Worm (Caenorhabditis elegans): ENCODE results near the gene fbxb-43.

Gene fbxb-43

DNA sequence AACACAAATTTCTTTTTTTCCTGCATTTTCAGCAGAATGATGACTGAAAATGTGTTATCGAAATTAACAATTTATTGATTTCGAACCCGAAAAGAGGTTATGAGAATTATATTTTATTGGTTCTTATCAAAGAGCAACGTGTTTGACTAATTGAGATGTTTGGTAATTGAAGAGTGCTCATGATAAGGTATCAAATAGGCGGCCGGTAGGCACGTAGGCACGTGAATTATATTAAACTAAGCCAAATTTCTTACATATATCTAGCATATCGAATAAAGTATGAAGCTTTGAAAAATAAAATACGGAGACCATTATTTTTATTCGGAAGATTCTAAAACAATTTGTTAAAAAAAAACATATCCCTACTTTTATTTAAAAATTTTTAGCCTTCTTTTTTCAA, 18.7 kb upstream of the fbxb-43 start, which contains the start of gene math-45:
TSS of gene math-45 (minus strand) at position 101 of the 400 bp plus-strand sequence.
- TF ChIP-seq tbx-37 (GFP tag; conservative IDR thresholded peaks at IDR 0.05) (no peak), scrt-1 (GFP tag; IDR thresholded peaks at IDR 0.05) (no peak), ets-7 (tag; optimal IDR thresholded peaks at IDR 0.05) (no peak), ceh-36 (tag; optimal IDR thresholded peaks at IDR 0.05) (no peak), B0310.2 (tag; optimal IDR thresholded peaks at IDR 0.05) (no peak), flt-1 (GFP tag; IDR thresholded peaks at IDR 0.05) (no peak), tra-4 (tag; optimal IDR thresholded peaks at IDR 0.05) (no peak), sea-1 (GFP tag; conservative IDR thresholded peaks at IDR 0.05) (no peak)

DNA sequence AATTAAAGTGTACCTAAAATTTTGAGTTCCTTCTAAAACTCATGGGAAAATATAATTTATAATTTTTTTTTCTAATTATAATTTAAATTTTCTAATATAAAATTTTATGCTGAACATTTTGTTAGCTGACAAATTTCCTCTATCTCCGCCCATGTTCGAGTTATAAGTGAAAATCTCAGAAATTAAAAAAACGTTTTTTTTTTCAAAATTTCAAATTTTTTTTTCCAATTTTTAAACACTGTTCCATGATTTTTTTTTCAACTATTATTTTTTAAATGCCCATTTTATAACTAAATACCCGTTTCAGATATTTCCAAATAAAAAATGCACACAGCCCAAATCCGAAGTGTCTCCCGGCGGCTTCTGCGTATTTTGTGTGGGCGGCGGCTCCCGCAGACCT, 17.1 kb upstream of the fbxb-43 start, which contains the start of gene Y51H7BR.8:
TSS of gene Y51H7BR.8 (plus strand) at position 301 of the 400 bp plus-strand sequence.
- TF ChIP-seq ets-7 (tag; optimal IDR thresholded peaks at IDR 0.05) (no peak), ceh-13 (GFP tag; optimal IDR thresholded peaks at IDR 0.05) (no peak), hnd-1 (tag; optimal IDR thresholded peaks at IDR 0.05) (no peak)

DNA sequence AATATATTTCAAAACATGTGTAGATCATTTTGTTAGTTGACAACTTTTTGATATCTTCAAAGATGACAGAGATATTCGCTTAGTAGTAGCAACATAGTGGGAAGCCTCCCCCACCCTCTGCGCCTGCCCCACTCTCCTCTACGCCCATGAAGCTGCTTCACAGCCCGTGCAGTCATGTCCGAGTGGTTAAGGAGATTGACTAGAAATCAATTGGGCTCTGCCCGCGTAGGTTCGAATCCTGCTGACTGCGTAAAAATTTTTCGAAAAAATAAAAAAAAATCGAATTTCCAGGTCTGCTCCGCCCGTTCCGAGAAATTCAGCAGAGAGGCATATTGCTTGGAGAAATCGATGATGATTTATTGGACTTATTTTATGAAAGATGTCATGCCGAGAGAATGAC, 16.2 kb upstream of the fbxb-43 start:
- no peak for TF ChIP-seq ama-1 (optimal IDR thresholded peaks at IDR 0.05)
- TF ChIP-seq hnd-1 (tag; optimal IDR thresholded peaks at IDR 0.05), result no peak
- 0 out of 2 replicates have a peak, but pooled peaks have one; percentile 21 for TF ChIP-seq flt-1 (GFP tag; IDR thresholded peaks at IDR 0.05)
- no peak for TF ChIP-seq B0310.2 (tag; optimal IDR thresholded peaks at IDR 0.05)
- TF ChIP-seq tra-4 (tag; optimal IDR thresholded peaks at IDR 0.05), result no peak
- no peak for TF ChIP-seq ets-7 (tag; optimal IDR thresholded peaks at IDR 0.05)
- 0 out of 2 replicates have a peak, but pooled peaks have one; percentile 24 for TF ChIP-seq scrt-1 (GFP tag; IDR thresholded peaks at IDR 0.05)
- TF ChIP-seq pes-1 (GFP tag; IDR thresholded peaks at IDR 0.05), result 0 out of 2 replicates have a peak, but pooled peaks have one; percentile 47
- TF ChIP-seq sea-1 (GFP tag; conservative IDR thresholded peaks at IDR 0.05), result no peak
- no peak for TF ChIP-seq tbx-11 (GFP tag; IDR thresholded peaks at IDR 0.05)
- no peak for TF ChIP-seq aly-1 (tag; optimal IDR thresholded peaks at IDR 0.05)
- no peak for TF ChIP-seq hmbx-1 (tag; optimal IDR thresholded peaks at IDR 0.05)

DNA sequence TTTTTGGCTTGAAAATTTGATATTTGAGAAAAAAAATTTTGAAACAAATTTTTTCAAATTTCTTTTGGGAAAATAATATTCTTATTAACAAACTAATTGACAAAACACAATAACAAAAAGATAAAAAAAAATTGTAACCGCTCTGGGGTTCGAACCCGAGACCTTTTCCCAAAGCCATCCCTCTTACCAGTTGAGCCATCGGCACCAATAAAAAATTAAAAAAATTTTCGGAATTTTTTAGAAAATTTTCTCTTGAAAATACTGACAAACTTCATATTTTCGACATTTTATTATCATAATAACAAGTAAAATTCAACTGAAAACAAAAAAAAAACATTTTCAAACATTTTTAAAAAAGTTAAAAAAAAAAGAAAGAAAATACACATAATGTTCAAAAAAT, 14.1 kb upstream of the fbxb-43 start:
- TF ChIP-seq B0310.2 (tag; optimal IDR thresholded peaks at IDR 0.05), result no peak
- no peak for TF ChIP-seq ama-1 (optimal IDR thresholded peaks at IDR 0.05)
- TF ChIP-seq tra-4 (tag; optimal IDR thresholded peaks at IDR 0.05), result no peak
- TF ChIP-seq scrt-1 (GFP tag; IDR thresholded peaks at IDR 0.05), result no peak
- no peak for TF ChIP-seq ceh-13 (GFP tag; optimal IDR thresholded peaks at IDR 0.05)
- TF ChIP-seq hmbx-1 (tag; optimal IDR thresholded peaks at IDR 0.05), result no peak

DNA sequence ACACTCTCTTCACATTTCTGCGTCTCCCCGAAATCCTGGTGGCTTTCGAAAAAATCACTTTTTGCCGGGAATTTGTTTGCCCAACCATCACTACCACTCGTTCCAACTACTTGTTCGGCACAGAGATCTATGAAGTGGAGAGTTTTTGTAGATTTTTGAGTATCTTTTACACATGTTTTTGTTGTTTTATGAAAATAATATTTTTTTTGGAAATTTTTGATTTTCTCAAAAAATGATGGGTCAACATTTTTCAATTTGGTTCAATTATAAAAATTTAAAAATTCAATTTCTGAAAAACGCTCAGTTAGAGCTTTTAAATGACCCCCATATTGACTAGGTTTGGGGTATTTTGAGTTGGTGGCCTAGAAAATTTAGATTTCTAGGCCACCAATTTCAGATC, 10.5 kb upstream of the fbxb-43 start, which contains the start of gene Y51H7BR.7:
TSS of gene Y51H7BR.7 (minus strand) at position 101 of the 400 bp plus-strand sequence.
- no peak for TF ChIP-seq ama-1 (optimal IDR thresholded peaks at IDR 0.05)
- TF ChIP-seq B0310.2 (tag; optimal IDR thresholded peaks at IDR 0.05), result no peak
- no peak for TF ChIP-seq ets-7 (tag; optimal IDR thresholded peaks at IDR 0.05)
- no peak for TF ChIP-seq F13C5.2 (tag; optimal IDR thresholded peaks at IDR 0.05)
- TF ChIP-seq ceh-13 (GFP tag; optimal IDR thresholded peaks at IDR 0.05), result no peak
- TF ChIP-seq hmg-4 (GFP tag; optimal IDR thresholded peaks at IDR 0.05), result no peak
- no peak for TF ChIP-seq tra-4 (tag; optimal IDR thresholded peaks at IDR 0.05)
- TF ChIP-seq tbx-37 (GFP tag; conservative IDR thresholded peaks at IDR 0.05), result no peak
- no peak for TF ChIP-seq flt-1 (GFP tag; IDR thresholded peaks at IDR 0.05)
- TF ChIP-seq hmbx-1 (tag; optimal IDR thresholded peaks at IDR 0.05), result no peak
- no peak for TF ChIP-seq tbx-11 (GFP tag; IDR thresholded peaks at IDR 0.05)
- no peak for TF ChIP-seq sea-1 (GFP tag; conservative IDR thresholded peaks at IDR 0.05)
- no peak for TF ChIP-seq hnd-1 (tag; optimal IDR thresholded peaks at IDR 0.05)
- no peak for TF ChIP-seq pes-1 (GFP tag; IDR thresholded peaks at IDR 0.05)
- no peak for TF ChIP-seq aly-1 (tag; optimal IDR thresholded peaks at IDR 0.05)

DNA sequence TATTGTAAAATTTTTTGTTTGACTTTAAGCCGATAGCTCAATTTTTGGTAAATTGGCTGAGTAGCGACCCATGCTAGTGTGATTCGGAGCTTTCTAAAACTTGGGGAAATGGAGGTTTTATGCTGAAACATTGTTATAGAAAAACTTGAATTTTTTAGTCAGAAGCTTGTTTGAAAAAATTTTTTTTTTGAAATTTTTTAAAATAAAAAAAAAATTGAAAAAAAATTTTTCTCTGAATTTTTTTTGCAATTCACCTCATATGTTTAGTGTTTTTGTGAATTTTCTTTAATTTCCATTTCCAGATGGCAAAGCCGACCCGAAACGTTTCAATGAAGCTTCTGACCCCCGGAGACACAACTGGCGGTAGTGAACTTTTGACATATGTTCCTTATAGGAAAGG, 7.0 kb upstream of the fbxb-43 start, which contains the start of gene Y51H7BR.4:
TSS of gene Y51H7BR.4 (plus strand) at position 301 of the 400 bp plus-strand sequence.
- TF ChIP-seq flt-1 (GFP tag; IDR thresholded peaks at IDR 0.05) (no peak), ama-1 (optimal IDR thresholded peaks at IDR 0.05) (no peak), sea-1 (GFP tag; conservative IDR thresholded peaks at IDR 0.05) (no peak), tbx-37 (GFP tag; conservative IDR thresholded peaks at IDR 0.05) (no peak), ets-7 (tag; optimal IDR thresholded peaks at IDR 0.05) (no peak), hmbx-1 (tag; optimal IDR thresholded peaks at IDR 0.05) (no peak), scrt-1 (GFP tag; IDR thresholded peaks at IDR 0.05) (no peak), pes-1 (GFP tag; IDR thresholded peaks at IDR 0.05) (no peak), tra-4 (tag; optimal IDR thresholded peaks at IDR 0.05) (no peak), ceh-36 (tag; optimal IDR thresholded peaks at IDR 0.05) (no peak), tbx-11 (GFP tag; IDR thresholded peaks at IDR 0.05) (no peak), ceh-13 (GFP tag; optimal IDR thresholded peaks at IDR 0.05) (no peak), B0310.2 (tag; optimal IDR thresholded peaks at IDR 0.05) (no peak), hmg-4 (GFP tag; optimal IDR thresholded peaks at IDR 0.05) (no peak), hnd-1 (tag; optimal IDR thresholded peaks at IDR 0.05) (no peak), F13C5.2 (tag; optimal IDR thresholded peaks at IDR 0.05) (no peak), aly-1 (tag; optimal IDR thresholded peaks at IDR 0.05) (no peak)

DNA sequence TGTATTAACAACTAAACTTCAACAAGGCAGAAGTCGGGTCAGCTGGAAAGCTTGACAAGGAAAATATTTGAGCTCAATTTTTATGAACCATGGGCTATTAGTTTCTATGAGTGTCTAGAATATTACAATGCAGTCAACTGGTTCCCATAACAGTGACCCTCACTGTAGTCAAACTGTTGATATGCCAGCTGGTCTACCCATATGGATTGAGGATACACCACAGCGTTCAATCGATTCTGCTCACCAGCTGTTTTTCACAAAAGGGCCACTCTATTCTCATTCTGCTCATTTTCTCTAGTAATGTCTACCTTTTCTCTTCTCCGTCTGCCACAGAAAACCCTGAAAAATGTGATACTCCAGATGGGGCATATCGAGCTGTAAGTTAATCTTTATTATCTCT, 1.3 kb downstream of the fbxb-43 start, which contains the start of gene fbxb-42:
TSS of gene fbxb-42 (plus strand) at position 301 of the 400 bp plus-strand sequence.
- TF ChIP-seq ets-7 (tag; optimal IDR thresholded peaks at IDR 0.05), result no peak
- TF ChIP-seq aly-1 (tag; optimal IDR thresholded peaks at IDR 0.05), result no peak
- TF ChIP-seq hnd-1 (tag; optimal IDR thresholded peaks at IDR 0.05), result no peak
- TF ChIP-seq F13C5.2 (tag; optimal IDR thresholded peaks at IDR 0.05), result no peak
- no peak for TF ChIP-seq ceh-36 (tag; optimal IDR thresholded peaks at IDR 0.05)
- TF ChIP-seq hmg-4 (GFP tag; optimal IDR thresholded peaks at IDR 0.05), result no peak
- TF ChIP-seq flt-1 (GFP tag; IDR thresholded peaks at IDR 0.05), result no peak
- no peak for TF ChIP-seq tbx-37 (GFP tag; conservative IDR thresholded peaks at IDR 0.05)
- no peak for TF ChIP-seq sea-1 (GFP tag; conservative IDR thresholded peaks at IDR 0.05)
- TF ChIP-seq pes-1 (GFP tag; IDR thresholded peaks at IDR 0.05), result no peak
- TF ChIP-seq tbx-11 (GFP tag; IDR thresholded peaks at IDR 0.05), result no peak
- no peak for TF ChIP-seq ceh-13 (GFP tag; optimal IDR thresholded peaks at IDR 0.05)
- no peak for TF ChIP-seq scrt-1 (GFP tag; IDR thresholded peaks at IDR 0.05)
- TF ChIP-seq ama-1 (optimal IDR thresholded peaks at IDR 0.05), result no peak
- TF ChIP-seq hmbx-1 (tag; optimal IDR thresholded peaks at IDR 0.05), result no peak
- no peak for TF ChIP-seq B0310.2 (tag; optimal IDR thresholded peaks at IDR 0.05)
- no peak for TF ChIP-seq tra-4 (tag; optimal IDR thresholded peaks at IDR 0.05)
